Worm (Caenorhabditis elegans) whole organism, L4 larva: Measurements from ENCODE around the gene C46C2.7.

Source experiments
- dmd-6 ChIP-seq: fragments of 200-800 bp; sonication (Bioruptor generic); IDR thresholded peaks from 2 replicates; pipeline ENCODE4 v1.3.6; 2022; ENCODE audit warnings: missing genetic modification reagents, missing genetic modification characterization, missing compliant biosample characterization
- zip-2 ChIP-seq: fragments of 150-350 bp; optimal IDR thresholded peaks from 2 replicates; lab custom pipeline; 2014; ENCODE audit warnings: missing biosample characterization, missing genetic modification characterization

- TF ChIP-seq zip-2 (peak; percentile 44), dmd-6 (GFP tag; lab: Robert Waterston, UW) (peak; percentile 68)
Measured at ce11 chrIV:9191183-9191582, 3.4 kb upstream of the C46C2.7 start.
